Fruit fly (Drosophila melanogaster): Measurements from ENCODE around the gene CG4911.

The CG4911 gene

dm6 chr3L:9033999-9034626 is 38.4 kb downstream of the CG4911 start:
- TF ChIP-seq kay (GFP tag; ENCODE audit: borderline replicate concordance) (no peak), CG33017 (tag; optimal IDR thresholded peaks at IDR 0.05) (no peak), cic (GFP tag; optimal IDR thresholded peaks at IDR 0.05) (no peak), bab1 (GFP tag; optimal IDR thresholded peaks at IDR 0.05) (no peak), tj (GFP tag; optimal IDR thresholded peaks at IDR 0.05) (no peak), CG11617 (GFP tag; optimal IDR thresholded peaks at IDR 0.05) (no peak), CG12768 (GFP tag; optimal IDR thresholded peaks at IDR 0.05) (no peak), cnc (optimal IDR thresholded peaks at IDR 0.05) (no peak), CG7045 (GFP tag; optimal IDR thresholded peaks at IDR 0.05) (no peak), pad (GFP tag; optimal IDR thresholded peaks at IDR 0.05) (no peak), CG7101 (tag; optimal IDR thresholded peaks at IDR 0.05) (no peak), Crg-1 (GFP tag; optimal IDR thresholded peaks at IDR 0.05) (no peak), Mnt (GFP tag; optimal IDR thresholded peaks at IDR 0.05) (no peak), CG5204 (GFP tag; optimal IDR thresholded peaks at IDR 0.05) (no peak), CG1620 (GFP tag; optimal IDR thresholded peaks at IDR 0.05) (no peak), Clk (GFP tag; optimal IDR thresholded peaks at IDR 0.05) (no peak), CG14711 (tag; optimal IDR thresholded peaks at IDR 0.05) (no peak)

- TF ChIP-seq CG7101 (tag; optimal IDR thresholded peaks at IDR 0.05) (no peak), ovo (GFP tag; optimal IDR thresholded peaks at IDR 0.05) (no peak), toe (GFP tag; optimal IDR thresholded peaks at IDR 0.05) (no peak), CG5204 (GFP tag; optimal IDR thresholded peaks at IDR 0.05) (no peak), tj (GFP tag; optimal IDR thresholded peaks at IDR 0.05) (no peak), pad (GFP tag; optimal IDR thresholded peaks at IDR 0.05) (no peak), cnc (optimal IDR thresholded peaks at IDR 0.05) (no peak), Crg-1 (GFP tag; optimal IDR thresholded peaks at IDR 0.05) (no peak), cic (GFP tag; optimal IDR thresholded peaks at IDR 0.05) (no peak), Mnt (GFP tag; optimal IDR thresholded peaks at IDR 0.05) (no peak), Clk (GFP tag; optimal IDR thresholded peaks at IDR 0.05) (no peak), kay (GFP tag; ENCODE audit: borderline replicate concordance) (no peak), CG12768 (GFP tag; optimal IDR thresholded peaks at IDR 0.05) (no peak), bab1 (GFP tag; optimal IDR thresholded peaks at IDR 0.05) (no peak), CG1620 (GFP tag; optimal IDR thresholded peaks at IDR 0.05) (no peak), CG14711 (tag; optimal IDR thresholded peaks at IDR 0.05) (no peak), Hr96 (GFP tag; optimal IDR thresholded peaks at IDR 0.05) (no peak), CG33017 (tag; optimal IDR thresholded peaks at IDR 0.05) (no peak), CG11617 (GFP tag; optimal IDR thresholded peaks at IDR 0.05) (no peak), CG7045 (GFP tag; optimal IDR thresholded peaks at IDR 0.05) (no peak)
Observed at dm6 chr3L:9033537-9033936, 39.0 kb downstream of the CG4911 start.

- TF ChIP-seq ovo (GFP tag; optimal IDR thresholded peaks at IDR 0.05): no peak
- TF ChIP-seq pad (GFP tag; optimal IDR thresholded peaks at IDR 0.05): no peak
Observed at dm6 chr3L:9032871-9033270, 39.7 kb downstream of the CG4911 start.

dm6 chr3L:9029183-9029789 is 43.2 kb downstream of the CG4911 start:
- no peak for TF ChIP-seq Clk (GFP tag; optimal IDR thresholded peaks at IDR 0.05)
- no peak for TF ChIP-seq Hr96 (GFP tag; optimal IDR thresholded peaks at IDR 0.05)
- TF ChIP-seq tj (GFP tag; optimal IDR thresholded peaks at IDR 0.05): no peak
- TF ChIP-seq cnc (optimal IDR thresholded peaks at IDR 0.05): no peak

- TF ChIP-seq Clk (GFP tag; optimal IDR thresholded peaks at IDR 0.05): no peak
- TF ChIP-seq CG11617 (GFP tag; optimal IDR thresholded peaks at IDR 0.05): no peak
- no peak for TF ChIP-seq CG33017 (tag; optimal IDR thresholded peaks at IDR 0.05)
- no peak for TF ChIP-seq cnc (optimal IDR thresholded peaks at IDR 0.05)
- TF ChIP-seq CG1620 (GFP tag; optimal IDR thresholded peaks at IDR 0.05): no peak
- TF ChIP-seq Crg-1 (GFP tag; optimal IDR thresholded peaks at IDR 0.05): no peak
- no peak for TF ChIP-seq toe (GFP tag; optimal IDR thresholded peaks at IDR 0.05)
- TF ChIP-seq Hr96 (GFP tag; optimal IDR thresholded peaks at IDR 0.05): no peak
- no peak for TF ChIP-seq CG5204 (GFP tag; optimal IDR thresholded peaks at IDR 0.05)
- no peak for TF ChIP-seq CG7101 (tag; optimal IDR thresholded peaks at IDR 0.05)
- TF ChIP-seq CG7045 (GFP tag; optimal IDR thresholded peaks at IDR 0.05): no peak
- no peak for TF ChIP-seq bab1 (GFP tag; optimal IDR thresholded peaks at IDR 0.05)
- TF ChIP-seq tj (GFP tag; optimal IDR thresholded peaks at IDR 0.05): no peak
- no peak for TF ChIP-seq CG14711 (tag; optimal IDR thresholded peaks at IDR 0.05)
- no peak for TF ChIP-seq ovo (GFP tag; optimal IDR thresholded peaks at IDR 0.05)
- TF ChIP-seq cic (GFP tag; optimal IDR thresholded peaks at IDR 0.05): no peak
- no peak for TF ChIP-seq Mnt (GFP tag; optimal IDR thresholded peaks at IDR 0.05)
- no peak for TF ChIP-seq pad (GFP tag; optimal IDR thresholded peaks at IDR 0.05)
- TF ChIP-seq kay (GFP tag; ENCODE audit: borderline replicate concordance): no peak
Observed at dm6 chr3L:9028057-9028456, 44.5 kb downstream of the CG4911 start.

- TF ChIP-seq Hr96 (GFP tag; optimal IDR thresholded peaks at IDR 0.05) (no peak), kay (GFP tag; ENCODE audit: borderline replicate concordance) (no peak), toe (GFP tag; optimal IDR thresholded peaks at IDR 0.05) (no peak), CG7045 (GFP tag; optimal IDR thresholded peaks at IDR 0.05) (no peak), CG14711 (tag; optimal IDR thresholded peaks at IDR 0.05) (no peak), Crg-1 (GFP tag; optimal IDR thresholded peaks at IDR 0.05) (no peak), CG7101 (tag; optimal IDR thresholded peaks at IDR 0.05) (no peak), bab1 (GFP tag; optimal IDR thresholded peaks at IDR 0.05) (no peak), CG12768 (GFP tag; optimal IDR thresholded peaks at IDR 0.05) (no peak), ovo (GFP tag; optimal IDR thresholded peaks at IDR 0.05) (no peak), Mnt (GFP tag; optimal IDR thresholded peaks at IDR 0.05) (no peak), CG5204 (GFP tag; optimal IDR thresholded peaks at IDR 0.05) (no peak), CG11617 (GFP tag; optimal IDR thresholded peaks at IDR 0.05) (no peak), cic (GFP tag; optimal IDR thresholded peaks at IDR 0.05) (no peak), pad (GFP tag; optimal IDR thresholded peaks at IDR 0.05) (no peak), tj (GFP tag; optimal IDR thresholded peaks at IDR 0.05) (no peak), CG33017 (tag; optimal IDR thresholded peaks at IDR 0.05) (no peak)
Observed at dm6 chr3L:9027122-9027696, 45.3 kb downstream of the CG4911 start.
